Worm (Caenorhabditis elegans) whole organism, L1 larva: ENCODE measurements around the gene egl-18.

Source experiments
- C04F5.9 ChIP-seq: sonication (generic microtip); optimal IDR thresholded peaks from 2 replicates; lab custom pipeline; 2016; ENCODE audit warnings: missing genetic modification characterization, missing compliant biosample characterization
- C16A3.4 ChIP-seq: fragments of 150-350 bp; optimal IDR thresholded peaks from 2 replicates; lab custom pipeline; 2014; ENCODE audit warnings: missing biosample characterization, missing genetic modification characterization
- F16B12.6 ChIP-seq: fragments of 150-350 bp; optimal IDR thresholded peaks from 2 replicates; lab custom pipeline; 2014; ENCODE audit warnings: missing biosample characterization, missing genetic modification characterization
- aha-1 ChIP-seq: fragments of 150-350 bp; optimal IDR thresholded peaks from 2 replicates; lab custom pipeline; 2014; ENCODE audit warnings: missing biosample characterization, missing genetic modification characterization
- ama-1 ChIP-seq: fragments of 150-350 bp; optimal IDR thresholded peaks from 2 replicates; lab custom pipeline; 2014
- blmp-1 ChIP-seq: fragments of 150-350 bp; optimal IDR thresholded peaks from 2 replicates; lab custom pipeline; 2014; ENCODE audit warnings: missing biosample characterization, missing genetic modification characterization
- ceh-63 ChIP-seq: fragments of 200-800 bp; sonication (Bioruptor generic); optimal IDR thresholded peaks from 2 replicates; lab custom pipeline; 2018; ENCODE audit warnings: mild to moderate bottlenecking, missing genetic modification characterization, missing compliant biosample characterization
- ceh-8 ChIP-seq: fragments of 200-800 bp; sonication (Bioruptor generic); optimal IDR thresholded peaks from 2 replicates; lab custom pipeline; 2018; ENCODE audit warnings: mild to moderate bottlenecking, missing genetic modification characterization, moderate library complexity, missing compliant biosample characterization
- ceh-88 ChIP-seq: fragments of 200-800 bp; sonication (Bioruptor generic); IDR thresholded peaks from 2 replicates; pipeline ENCODE4 v1.3.6; 2022; ENCODE audit warnings: missing genetic modification characterization, missing compliant biosample characterization
- ceh-90 ChIP-seq: sonication (generic microtip); optimal IDR thresholded peaks from 2 replicates; lab custom pipeline; 2016; ENCODE audit warnings: missing genetic modification characterization, missing compliant biosample characterization
- ces-1 ChIP-seq: fragments of 150-350 bp; optimal IDR thresholded peaks from 2 replicates; lab custom pipeline; 2014; ENCODE audit warnings: missing biosample characterization, missing genetic modification reagents, missing genetic modification characterization
- dpl-1 ChIP-seq, 3 experiments: fragments of 150-350 bp in 2 of 3; sonication (generic microtip) in 1 of 3; optimal IDR thresholded peaks; 2 replicates each; lab custom pipeline; 2014 to 2017; ENCODE audit warnings: missing biosample characterization in 3 of 3, missing genetic modification characterization in 3 of 3, missing genetic modification reagents in 3 of 3
- dsc-1 ChIP-seq: sonication (generic microtip); optimal IDR thresholded peaks from 2 replicates; lab custom pipeline; 2016; ENCODE audit warnings: mild to moderate bottlenecking, missing genetic modification characterization, missing compliant biosample characterization
- egl-13 ChIP-seq: sonication (generic microtip); optimal IDR thresholded peaks from 2 replicates; lab custom pipeline; 2016; ENCODE audit warnings: missing genotype, missing genetic modification reagents, missing genetic modification characterization, missing compliant biosample characterization
- elt-2 ChIP-seq: sonication (generic microtip); optimal IDR thresholded peaks from 2 replicates; lab custom pipeline; 2016; ENCODE audit warnings: missing genetic modification characterization, mild to moderate bottlenecking, inconsistent platforms, missing compliant biosample characterization, missing genetic modification reagents
- fkh-4 ChIP-seq: sonication (generic microtip); optimal IDR thresholded peaks from 2 replicates; lab custom pipeline; 2016; ENCODE audit warnings: missing compliant biosample characterization, missing genetic modification characterization, borderline replicate concordance
- fkh-8 ChIP-seq: sonication (generic microtip); optimal IDR thresholded peaks from 2 replicates; lab custom pipeline; 2016; ENCODE audit warnings: mild to moderate bottlenecking, missing genetic modification characterization, missing compliant biosample characterization
- fos-1 ChIP-seq: fragments of 150-350 bp; optimal IDR thresholded peaks from 2 replicates; lab custom pipeline; 2014; ENCODE audit warnings: missing biosample characterization, missing genetic modification characterization
- grh-1 ChIP-seq: fragments of 200-800 bp; sonication (Bioruptor generic); IDR thresholded peaks from 2 replicates; pipeline ENCODE4 v1.3.6; 2022; ENCODE audit warnings: missing genetic modification reagents, missing genetic modification characterization, missing compliant biosample characterization
- hlh-17 ChIP-seq: fragments of 200-800 bp; sonication (Bioruptor generic); optimal IDR thresholded peaks from 2 replicates; lab custom pipeline; 2018; ENCODE audit warnings: missing genetic modification characterization, mild to moderate bottlenecking, missing compliant biosample characterization, moderate library complexity, borderline replicate concordance
- hlh-4 ChIP-seq: sonication (generic microtip); optimal IDR thresholded peaks from 2 replicates; lab custom pipeline; 2016; ENCODE audit warnings: mild to moderate bottlenecking, missing genetic modification characterization, missing compliant biosample characterization
- isw-1 ChIP-seq: fragments of 200-800 bp; sonication (Bioruptor generic); IDR thresholded peaks from 2 replicates; pipeline ENCODE4 v1.3.6; 2022; ENCODE audit warnings: missing genetic modification characterization, missing compliant biosample characterization
- jun-1 ChIP-seq: fragments of 150-350 bp; optimal IDR thresholded peaks from 2 replicates; lab custom pipeline; 2014; ENCODE audit warnings: missing biosample characterization, missing genetic modification reagents, missing genetic modification characterization
- lin-13 ChIP-seq: fragments of 150-350 bp; optimal IDR thresholded peaks from 2 replicates; lab custom pipeline; 2014; ENCODE audit warnings: missing biosample characterization, missing genetic modification reagents, missing genetic modification characterization
- lin-39 ChIP-seq: fragments of 150-350 bp; optimal IDR thresholded peaks from 2 replicates; lab custom pipeline; 2014; ENCODE audit warnings: missing biosample characterization, missing genetic modification reagents, missing genetic modification characterization
- lir-3 ChIP-seq: sonication (generic microtip); optimal IDR thresholded peaks from 2 replicates; lab custom pipeline; 2016; ENCODE audit warnings: mild to moderate bottlenecking, missing genetic modification characterization, moderate library complexity, missing compliant biosample characterization; ENCODE audit not compliant: poor library complexity
- mdl-1 ChIP-seq, 2 experiments: fragments of 150-350 bp; optimal IDR thresholded peaks; 2 replicates each; lab custom pipeline; 2014 to 2017; ENCODE audit warnings: missing biosample characterization in 2 of 2, missing genetic modification characterization in 2 of 2, inconsistent platforms in 1 of 2
- mef-2 ChIP-seq: fragments of 150-350 bp; optimal IDR thresholded peaks from 2 replicates; lab custom pipeline; 2014; ENCODE audit warnings: missing biosample characterization, missing genetic modification characterization
- mep-1 ChIP-seq: fragments of 150-350 bp; optimal IDR thresholded peaks from 2 replicates; lab custom pipeline; 2014; ENCODE audit warnings: missing biosample characterization, missing genetic modification characterization
- nhr-11 ChIP-seq: fragments of 150-350 bp; optimal IDR thresholded peaks from 2 replicates; lab custom pipeline; 2014; ENCODE audit warnings: missing biosample characterization, missing genetic modification characterization
- nhr-12 ChIP-seq: sonication (generic microtip); optimal IDR thresholded peaks from 2 replicates; lab custom pipeline; 2017; ENCODE audit warnings: missing biosample characterization, missing genetic modification characterization
- nhr-20 ChIP-seq: sonication (generic microtip); optimal IDR thresholded peaks from 2 replicates; lab custom pipeline; 2016; ENCODE audit warnings: mild to moderate bottlenecking, missing genetic modification characterization, missing compliant biosample characterization
- nhr-71 ChIP-seq: sonication (generic microtip); optimal IDR thresholded peaks from 2 replicates; lab custom pipeline; 2016; ENCODE audit warnings: mild to moderate bottlenecking, missing genetic modification characterization, moderate library complexity, missing compliant biosample characterization
- nhr-76 ChIP-seq: sonication (generic microtip); optimal IDR thresholded peaks from 2 replicates; lab custom pipeline; 2017; ENCODE audit warnings: missing biosample characterization, missing genetic modification characterization
- nhr-84 ChIP-seq: sonication (generic microtip); optimal IDR thresholded peaks from 2 replicates; lab custom pipeline; 2017; ENCODE audit warnings: missing biosample characterization, missing genetic modification characterization
- nhr-85 ChIP-seq: sonication (generic microtip); peaks from one replicate; lab custom pipeline; 2016; ENCODE audit warnings: missing genetic modification characterization, inconsistent platforms, missing compliant biosample characterization
- pqm-1 ChIP-seq: sonication (generic microtip); optimal IDR thresholded peaks from 3 replicates; lab custom pipeline; 2017; ENCODE audit warnings: missing biosample characterization, missing genetic modification characterization
- rnt-1 ChIP-seq: sonication (generic microtip); optimal IDR thresholded peaks from 2 replicates; lab custom pipeline; 2016; ENCODE audit warnings: mild to moderate bottlenecking, missing genetic modification characterization, moderate library complexity, missing compliant biosample characterization
- skn-1 ChIP-seq: fragments of 150-350 bp; optimal IDR thresholded peaks from 2 replicates; lab custom pipeline; 2014; ENCODE audit warnings: missing biosample characterization, missing genetic modification characterization
- snpc-4 ChIP-seq: fragments of 150-350 bp; optimal IDR thresholded peaks from 2 replicates; lab custom pipeline; 2014; ENCODE audit warnings: missing biosample characterization, missing genetic modification characterization
- sox-4 ChIP-seq: sonication (generic microtip); optimal IDR thresholded peaks from 2 replicates; lab custom pipeline; 2016; ENCODE audit warnings: missing genetic modification characterization, missing compliant biosample characterization
- sptf-1 ChIP-seq: fragments of 150-350 bp; optimal IDR thresholded peaks from 2 replicates; lab custom pipeline; 2014; ENCODE audit warnings: missing biosample characterization, missing genetic modification characterization
- swsn-7 ChIP-seq: sonication (generic microtip); optimal IDR thresholded peaks from 2 replicates; lab custom pipeline; 2016; ENCODE audit warnings: missing genetic modification characterization, missing compliant biosample characterization
- tbx-2 ChIP-seq: sonication (generic microtip); optimal IDR thresholded peaks from 2 replicates; lab custom pipeline; 2016; ENCODE audit warnings: missing genetic modification characterization, missing compliant biosample characterization
- tlp-1 ChIP-seq: fragments of 150-350 bp; optimal IDR thresholded peaks from 2 replicates; lab custom pipeline; 2014; ENCODE audit warnings: missing biosample characterization, missing genetic modification characterization
- unc-130 ChIP-seq: fragments of 150-350 bp; optimal IDR thresholded peaks from 2 replicates; lab custom pipeline; 2017; ENCODE audit warnings: missing biosample characterization, missing genetic modification characterization, inconsistent platforms
- unc-30 ChIP-seq: sonication (generic microtip); optimal IDR thresholded peaks from 2 replicates; lab custom pipeline; 2017; ENCODE audit warnings: missing biosample characterization, missing genetic modification characterization
- unc-62 ChIP-seq: fragments of 150-350 bp; optimal IDR thresholded peaks from 2 replicates; lab custom pipeline; 2014; ENCODE audit warnings: missing biosample characterization, missing genetic modification reagents, missing genetic modification characterization
- unc-86 ChIP-seq: sonication (generic microtip); optimal IDR thresholded peaks from 2 replicates; lab custom pipeline; 2016; ENCODE audit warnings: missing genetic modification characterization, missing compliant biosample characterization
- vab-15 ChIP-seq: sonication (generic microtip); optimal IDR thresholded peaks from 2 replicates; lab custom pipeline; 2017; ENCODE audit warnings: missing genotype, mild to moderate bottlenecking, missing genetic modification characterization, missing compliant biosample characterization
- xbp-1 ChIP-seq: sonication (generic microtip); optimal IDR thresholded peaks from 2 replicates; lab custom pipeline; 2016; ENCODE audit warnings: missing genetic modification characterization, missing compliant biosample characterization
- zip-4 ChIP-seq: fragments of 200-800 bp; sonication (Bioruptor generic); optimal IDR thresholded peaks from 2 replicates; lab custom pipeline; 2018; ENCODE audit warnings: mild to moderate bottlenecking, missing genetic modification characterization, moderate library complexity, missing compliant biosample characterization

Gene egl-18

DNA sequence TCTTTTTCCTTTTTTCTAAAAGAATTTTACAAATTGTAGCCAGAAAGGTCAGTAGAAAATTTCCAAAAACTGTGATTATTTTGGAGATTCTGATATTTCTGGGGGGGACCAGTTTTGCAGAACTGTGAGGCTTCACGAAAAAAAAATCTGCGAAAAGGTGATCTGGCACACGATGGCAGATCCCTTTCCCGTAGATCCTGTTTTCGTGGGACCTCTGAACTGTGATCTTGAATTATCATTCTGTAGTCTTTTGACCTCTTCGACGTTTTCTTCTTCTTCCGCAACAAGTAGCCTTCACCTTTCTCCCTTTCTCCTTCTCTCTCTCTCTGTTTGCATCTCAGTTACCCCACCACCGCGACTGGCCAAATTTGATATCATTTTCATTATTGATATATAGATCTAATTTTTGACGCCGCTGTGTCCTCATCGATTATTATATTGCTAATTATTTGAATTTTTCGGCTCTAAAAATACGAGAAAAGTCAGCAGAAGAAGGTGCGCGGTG is 48.1 kb upstream of the egl-18 start (continued):
- TF ChIP-seq C04F5.9 (no peak), dsc-1 (tag; lab: Kevin White, UChicago) (no peak), nhr-11 (no peak), rnt-1 (peak; percentile 11), fos-1 (tag; lab: Kevin White, UChicago) (no peak), grh-1 (GFP tag; lab: Robert Waterston, UW) (no peak), egl-13 (tag; lab: Kevin White, UChicago) (no peak), nhr-76 (tag; lab: Kevin White, UChicago) (no peak), nhr-20 (tag; lab: Kevin White, UChicago) (peak; percentile 27), tbx-2 (tag; lab: Kevin White, UChicago) (no peak), sox-4 (tag; lab: Kevin White, UChicago) (no peak)
- TF ChIP-seq, all 84 proteins: peak for 7

DNA sequence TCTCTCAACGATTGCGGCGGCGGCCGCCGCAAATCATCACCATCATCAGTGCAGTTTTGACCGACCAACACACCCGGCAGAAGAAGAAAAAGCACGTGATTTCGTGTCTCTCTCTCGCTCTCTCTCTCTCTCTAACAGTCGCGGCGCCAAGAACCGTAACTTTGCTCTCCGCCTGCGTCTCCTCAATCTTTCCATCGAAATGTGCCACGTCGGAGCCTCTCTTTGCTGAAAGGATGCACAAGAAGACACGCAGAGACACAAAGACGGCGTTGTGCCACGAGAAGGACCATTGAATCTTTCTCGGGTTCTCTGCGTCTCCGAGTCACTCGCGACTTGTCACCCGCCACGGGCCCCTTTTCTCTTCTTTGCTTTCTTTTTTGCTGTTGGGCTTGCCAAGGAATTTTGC is 44.3 kb upstream of the egl-18 start:
- TF ChIP-seq jun-1 (tag; lab: Kevin White, UChicago) (peak; percentile 35), nhr-71 (peak; percentile 92), ceh-88 (GFP tag; lab: Robert Waterston, UW) (0 out of 2 replicates have a peak, but pooled peaks have one; percentile 7), lin-39 (tag; lab: Kevin White, UChicago) (peak; percentile 28), ceh-8 (GFP tag; lab: Kevin White, UChicago) (peak; percentile 3), unc-30 (tag; lab: Kevin White, UChicago) (no peak), mep-1 (peak; percentile 67), unc-62 (GFP tag; lab: Kevin White, UChicago) (no peak), nhr-20 (tag; lab: Kevin White, UChicago) (peak; percentile 84), aha-1 (tag; lab: Kevin White, UChicago) (no peak), ama-1 (no peak), swsn-7 (tag; lab: Kevin White, UChicago) (peak; percentile 68), ceh-63 (no peak), mdl-1 (tag; optimal IDR thresholded peaks at IDR 0.05; lab: Kevin White, UChicago) (peak; percentile 16 to 89), lin-13 (GFP tag; lab: Kevin White, UChicago) (peak; percentile 78), hlh-4 (tag; lab: Kevin White, UChicago) (no peak), fkh-4 (tag; lab: Kevin White, UChicago) (no peak), xbp-1 (tag; lab: Kevin White, UChicago) (peak; percentile 47), lir-3 (no peak), fos-1 (tag; lab: Kevin White, UChicago) (no peak), grh-1 (GFP tag; lab: Robert Waterston, UW) (peak; percentile 54), pqm-1 (tag; lab: Kevin White, UChicago) (no peak), dpl-1 (GFP tag; optimal IDR thresholded peaks at IDR 0.05; lab: Kevin White, UChicago) (peak; percentile 22 to 59 (median 24)), mef-2 (no peak), vab-15 (tag; lab: Kevin White, UChicago) (no peak), skn-1 (tag; lab: Kevin White, UChicago) (peak; percentile 32), blmp-1 (tag; lab: Kevin White, UChicago) (peak; percentile 80), unc-130 (peak; percentile 70), ces-1 (GFP tag; lab: Kevin White, UChicago) (no peak), rnt-1 (peak; percentile 80), C16A3.4 (peak; percentile 42), isw-1 (GFP tag; lab: Robert Waterston, UW) (peak; percentile 22), nhr-84 (no peak), tlp-1 (tag; lab: Kevin White, UChicago) (no peak), C04F5.9 (no peak), nhr-12 (tag; lab: Kevin White, UChicago) (no peak), snpc-4 (tag; lab: Kevin White, UChicago) (no peak), hlh-17 (GFP tag; lab: Kevin White, UChicago) (no peak), tbx-2 (tag; lab: Kevin White, UChicago) (peak; percentile 73), nhr-85 (tag; lab: Kevin White, UChicago) (peak; percentile 91), F16B12.6 (tag; lab: Kevin White, UChicago) (no peak), sptf-1 (tag; lab: Kevin White, UChicago) (no peak), fkh-8 (tag; lab: Kevin White, UChicago) (no peak), unc-86 (tag; lab: Kevin White, UChicago) (peak; percentile 69), elt-2 (tag; lab: Kevin White, UChicago) (peak; percentile 68), zip-4 (GFP tag; lab: Kevin White, UChicago) (no peak), ceh-90 (tag; lab: Kevin White, UChicago) (no peak)
